Fruit fly (Drosophila melanogaster) whole organism, embryonic: ENCODE results near the gene fmt.
A peak's percentile ranks its signal among the peaks of the same experiment; 100 is the strongest.

Experiments
- BtbVII ChIP-seq: fragments of 200-800 bp; sonication (Bioruptor generic); optimal IDR thresholded peaks from 3 replicates; lab custom pipeline; 2017; ENCODE audit warnings: missing biosample characterization, mild to moderate bottlenecking, missing genetic modification characterization
- C15 ChIP-seq: fragments of 200-800 bp; sonication (Bioruptor generic); IDR thresholded peaks from 3 replicates; pipeline ENCODE4 v1.3.6; 2022; ENCODE audit warnings: missing biosample characterization, missing genetic modification characterization
- CG11504 ChIP-seq: fragments of 200-800 bp; sonication (Bioruptor generic); optimal IDR thresholded peaks from 3 replicates; lab custom pipeline; 2019; ENCODE audit warnings: missing biosample characterization, mild to moderate bottlenecking, missing genetic modification characterization, moderate library complexity
- CG11560 ChIP-seq: fragments of 200-800 bp; sonication (Bioruptor generic); IDR thresholded peaks from 3 replicates; pipeline ENCODE4 v1.3.6; 2022; ENCODE audit warnings: missing biosample characterization, missing genetic modification characterization
- CG13296 ChIP-seq: fragments of 200-800 bp; sonication (Bioruptor generic); optimal IDR thresholded peaks from 3 replicates; lab custom pipeline; 2018; ENCODE audit warnings: missing biosample characterization, mild to moderate bottlenecking, missing genetic modification characterization
- CG13894 ChIP-seq: fragments of 200-800 bp; sonication (Bioruptor generic); optimal IDR thresholded peaks from 3 replicates; lab custom pipeline; 2018; ENCODE audit warnings: missing biosample characterization, mild to moderate bottlenecking, missing genetic modification characterization, moderate library complexity
- CG15514 ChIP-seq: fragments of 200-800 bp; sonication (Bioruptor generic); optimal IDR thresholded peaks from 3 replicates; lab custom pipeline; 2017; ENCODE audit warnings: missing biosample characterization, missing genetic modification characterization, mild to moderate bottlenecking, moderate library complexity, missing genetic modification reagents
- CG2199 ChIP-seq: fragments of 200-800 bp; sonication (Bioruptor generic); IDR thresholded peaks from 3 replicates; pipeline ENCODE4 v1.3.6; 2022; ENCODE audit warnings: missing biosample characterization, missing genetic modification characterization
- CG3281 ChIP-seq: fragments of 200-800 bp; sonication (Bioruptor generic); optimal IDR thresholded peaks from 3 replicates; lab custom pipeline; 2017; ENCODE audit warnings: missing biosample characterization, mild to moderate bottlenecking, missing genetic modification characterization
- CG4617 ChIP-seq: fragments of 200-800 bp; sonication (Bioruptor generic); optimal IDR thresholded peaks from 3 replicates; lab custom pipeline; 2016; ENCODE audit warnings: missing biosample characterization, missing genetic modification characterization, borderline replicate concordance
- CG6254 ChIP-seq: fragments of 200-800 bp; sonication (Bioruptor generic); optimal IDR thresholded peaks from 3 replicates; lab custom pipeline; 2017; ENCODE audit warnings: mild to moderate bottlenecking, missing biosample characterization, missing genetic modification reagents, missing genetic modification characterization
- CG7372 ChIP-seq: fragments of 200-800 bp; sonication (Bioruptor generic); IDR thresholded peaks from 2 replicates; pipeline ENCODE4 v1.3.6; 2022; ENCODE audit warnings: missing biosample characterization, missing genetic modification characterization
- CG7786 ChIP-seq: fragments of 200-800 bp; sonication (Bioruptor generic); optimal IDR thresholded peaks from 2 replicates; lab custom pipeline; 2016; ENCODE audit warnings: missing biosample characterization, missing genetic modification characterization
- CG7839 ChIP-seq: fragments of 200-800 bp; sonication (Bioruptor generic); optimal IDR thresholded peaks from 3 replicates; lab custom pipeline; 2018; ENCODE audit warnings: missing biosample characterization, mild to moderate bottlenecking, missing genetic modification characterization, moderate library complexity
- CTCF ChIP-seq: fragments of 200-800 bp; sonication (Bioruptor generic); optimal IDR thresholded peaks from 2 replicates; lab custom pipeline; 2017; ENCODE audit warnings: missing biosample characterization, mild to moderate bottlenecking, missing genetic modification characterization, moderate library complexity
- Chrac-16 ChIP-seq: fragments of 200-800 bp; sonication (Bioruptor generic); optimal IDR thresholded peaks from 3 replicates; lab custom pipeline; 2016; ENCODE audit warnings: missing biosample characterization, missing genetic modification characterization
- D19A ChIP-seq: fragments of 200-800 bp; optimal IDR thresholded peaks from 3 replicates; lab custom pipeline; 2019; ENCODE audit warnings: missing biosample characterization, mild to moderate bottlenecking, missing genetic modification characterization, moderate library complexity
- Dbx ChIP-seq: fragments of 200-800 bp; sonication (Bioruptor generic); IDR thresholded peaks from 3 replicates; pipeline ENCODE4 v1.3.6; 2022; ENCODE audit warnings: missing biosample characterization, missing genetic modification characterization
- HLH54F ChIP-seq: fragments of 200-800 bp; sonication (Bioruptor generic); optimal IDR thresholded peaks from 3 replicates; lab custom pipeline; 2016; ENCODE audit warnings: missing biosample characterization, missing genetic modification characterization
- HmgD ChIP-seq: fragments of 200-800 bp; sonication (Bioruptor generic); optimal IDR thresholded peaks from 3 replicates; lab custom pipeline; 2016; ENCODE audit warnings: missing biosample characterization, missing genetic modification characterization
- MTF-1 ChIP-seq: fragments of 200-800 bp; sonication (Bioruptor generic); optimal IDR thresholded peaks from 2 replicates; lab custom pipeline; 2018; ENCODE audit warnings: missing biosample characterization, mild to moderate bottlenecking, missing genetic modification characterization, borderline replicate concordance
- Mes4 ChIP-seq: fragments of 200-800 bp; sonication (Bioruptor generic); optimal IDR thresholded peaks from 2 replicates; lab custom pipeline; 2016; ENCODE audit warnings: missing biosample characterization, missing genetic modification characterization
- Mrtf ChIP-seq: fragments of 200-800 bp; sonication (Bioruptor generic); IDR thresholded peaks from 3 replicates; pipeline ENCODE4 v1.3.6; 2022; ENCODE audit warnings: missing biosample characterization, missing genetic modification characterization
- NC2β ChIP-seq: fragments of 200-800 bp; sonication (Bioruptor generic); optimal IDR thresholded peaks from 2 replicates; lab custom pipeline; 2016; ENCODE audit warnings: missing biosample characterization, missing genetic modification characterization
- Rfx ChIP-seq: fragments of 200-800 bp; sonication (Bioruptor generic); IDR thresholded peaks from 2 replicates; pipeline ENCODE4 v1.3.6; 2022; ENCODE audit warnings: missing biosample characterization, missing genetic modification characterization
- abd-A ChIP-seq: fragments of 200-800 bp; sonication (Bioruptor generic); optimal IDR thresholded peaks from 3 replicates; lab custom pipeline; 2019; ENCODE audit warnings: missing biosample characterization, mild to moderate bottlenecking, missing genetic modification characterization, moderate library complexity
- amos ChIP-seq: fragments of 200-800 bp; sonication (Bioruptor generic); IDR thresholded peaks from 2 replicates; pipeline ENCODE4 v1.3.6; 2022; ENCODE audit warnings: missing biosample characterization, missing genetic modification characterization; ENCODE audit not compliant: partially characterized antibody
- ato ChIP-seq: fragments of 200-800 bp; sonication (Bioruptor generic); IDR thresholded peaks from 2 replicates; pipeline ENCODE4 v1.3.6; 2022; ENCODE audit warnings: missing biosample characterization, missing genetic modification characterization; ENCODE audit not compliant: partially characterized antibody
- chinmo ChIP-seq: fragments of 200-800 bp; sonication (Bioruptor generic); IDR thresholded peaks from 4 replicates; pipeline ENCODE4 v1.3.6; 2022; ENCODE audit warnings: missing biosample characterization, missing genetic modification characterization; ENCODE audit not compliant: partially characterized antibody
- chm ChIP-seq: fragments of 200-800 bp; sonication (Bioruptor generic); IDR thresholded peaks from 2 replicates; pipeline ENCODE4 v1.3.6; 2022; ENCODE audit warnings: missing biosample characterization, missing genetic modification characterization
- exex ChIP-seq: fragments of 200-800 bp; sonication (Bioruptor generic); optimal IDR thresholded peaks from 4 replicates; lab custom pipeline; 2018; ENCODE audit warnings: missing biosample characterization, mild to moderate bottlenecking, missing genetic modification characterization, moderate library complexity
- fd102C ChIP-seq: fragments of 200-800 bp; sonication (Bioruptor generic); optimal IDR thresholded peaks from 2 replicates; lab custom pipeline; 2018; ENCODE audit warnings: missing biosample characterization, mild to moderate bottlenecking, missing genetic modification characterization, moderate library complexity
- fd64A ChIP-seq: fragments of 200-800 bp; sonication (Bioruptor generic); optimal IDR thresholded peaks from 3 replicates; lab custom pipeline; 2018; ENCODE audit warnings: missing biosample characterization, mild to moderate bottlenecking, missing genetic modification characterization
- hbn ChIP-seq: fragments of 200-800 bp; sonication (Bioruptor generic); IDR thresholded peaks from 2 replicates; pipeline ENCODE4 v1.3.6; 2022; ENCODE audit warnings: missing biosample characterization, missing genetic modification characterization; ENCODE audit not compliant: partially characterized antibody
- odd ChIP-seq: fragments of 200-800 bp; sonication (Bioruptor generic); optimal IDR thresholded peaks from 2 replicates; lab custom pipeline; 2017; ENCODE audit warnings: missing biosample characterization, mild to moderate bottlenecking, missing genetic modification characterization
- pita ChIP-seq: fragments of 200-800 bp; sonication (Bioruptor generic); optimal IDR thresholded peaks from 2 replicates; lab custom pipeline; 2017; ENCODE audit warnings: missing biosample characterization, mild to moderate bottlenecking, missing genetic modification characterization
- sd ChIP-seq: fragments of 200-800 bp; sonication (Bioruptor generic); optimal IDR thresholded peaks from 3 replicates; lab custom pipeline; 2018; ENCODE audit warnings: missing biosample characterization, mild to moderate bottlenecking, missing genetic modification characterization, moderate library complexity
- slp2 ChIP-seq: fragments of 200-800 bp; sonication (Bioruptor generic); optimal IDR thresholded peaks from 2 replicates; lab custom pipeline; 2016; ENCODE audit warnings: missing biosample characterization, missing genetic modification characterization
- usp ChIP-seq: fragments of >200 bp; optimal IDR thresholded peaks from 2 replicates; lab custom pipeline; 2017; ENCODE audit warnings: missing biosample characterization, missing genetic modification characterization
- vvl ChIP-seq: fragments of 200-800 bp; sonication (Bioruptor generic); IDR thresholded peaks from 2 replicates; pipeline ENCODE4 v1.3.6; 2022; ENCODE audit warnings: missing biosample characterization, missing genetic modification characterization
- zfh1 ChIP-seq: fragments of 200-800 bp; sonication (Bioruptor generic); IDR thresholded peaks from 3 replicates; pipeline ENCODE4 v1.3.6; 2022; ENCODE audit warnings: missing biosample characterization, missing genetic modification characterization

fmt gene

dm6 chr3L:6138586-6138985, 35.1 kb downstream of the fmt start (continued):
- TF ChIP-seq vvl: peak; percentile 76

DNA sequence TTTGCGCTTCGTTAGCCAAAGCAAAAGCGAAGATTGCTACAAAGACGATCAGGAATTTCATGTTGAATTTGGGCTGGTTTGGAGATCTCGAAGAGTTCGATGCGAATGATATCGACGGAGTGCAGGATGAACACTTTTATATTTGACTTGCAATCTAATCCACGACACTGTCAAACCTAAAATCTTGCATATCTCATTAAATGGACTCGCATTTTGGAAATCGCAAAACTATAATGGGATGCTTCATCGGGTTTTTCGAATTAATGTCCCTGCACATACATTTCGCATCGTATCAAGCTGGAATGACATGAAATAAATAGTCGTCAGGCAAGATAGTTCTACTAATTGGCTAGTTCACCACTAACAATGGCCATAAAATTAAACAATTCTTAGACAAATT, 35.7 kb downstream of the fmt start, which contains the start of gene Lcp65Ae:
TSS of gene Lcp65Ae (minus strand) at position 101 of the 400 bp plus-strand sequence.
- no peak for TF ChIP-seq CG11560

DNA sequence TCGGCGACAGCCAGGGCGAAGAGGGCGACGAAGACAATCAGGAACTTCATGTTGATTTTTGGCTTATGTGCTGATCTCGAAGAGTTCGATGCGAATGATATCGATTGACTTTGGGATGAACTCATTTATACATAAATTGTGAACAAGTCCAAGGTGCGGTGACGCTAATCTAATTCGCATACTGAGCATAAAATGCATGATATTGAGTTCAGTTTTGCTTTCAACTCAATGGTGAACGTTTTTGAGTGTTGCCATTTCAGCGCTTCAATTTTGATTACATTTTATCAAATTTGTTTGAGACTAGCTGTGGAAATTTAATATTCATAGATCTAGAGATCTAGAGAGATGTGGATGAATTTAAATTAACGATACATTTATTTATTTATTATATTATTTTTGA, 37.0 kb downstream of the fmt start, which contains the start of gene Lcp65Af:
TSS of gene Lcp65Af (minus strand) at position 101 of the 400 bp plus-strand sequence.
- TF ChIP-seq CG3281 (no peak), slp2 (no peak), D19A (no peak), fd102C (GFP tag; lab: Kevin White, UChicago) (no peak), CG7372 (no peak), exex (tag; lab: Kevin White, UChicago) (no peak), CG6254 (GFP tag; lab: Kevin White, UChicago) (no peak), Mes4 (GFP tag; lab: Kevin White, UChicago) (no peak), chm (no peak)

DNA sequence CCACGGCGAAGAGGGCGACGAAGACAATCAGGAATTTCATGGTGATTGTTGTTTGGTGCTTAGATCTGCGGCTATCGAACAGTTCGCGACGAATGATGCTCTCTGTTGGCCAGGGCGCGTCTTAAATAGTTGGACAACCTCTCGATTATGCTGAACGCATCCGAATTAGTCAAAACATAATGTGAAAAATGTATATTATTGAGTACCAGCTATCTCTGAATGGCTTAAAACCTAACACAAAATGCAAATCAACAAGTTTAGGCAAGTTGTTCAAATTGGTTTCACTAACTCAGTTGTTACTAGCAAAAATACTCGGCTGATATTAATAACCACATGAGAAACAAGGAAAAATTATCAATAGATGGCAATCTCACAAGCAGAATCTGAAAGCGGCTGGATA, 38.5 kb downstream of the fmt start, which contains the start of gene Lcp65Ag1:
TSS of gene Lcp65Ag1 (minus strand) at position 101 of the 400 bp plus-strand sequence.
- TF ChIP-seq CG2199: no peak
- TF ChIP-seq HmgD (GFP tag; lab: Kevin White, UChicago): no peak
- TF ChIP-seq CG7786: no peak
- no peak for TF ChIP-seq CG4617 (GFP tag; lab: Kevin White, UChicago)
- no peak for TF ChIP-seq Mrtf (GFP tag; lab: Robert Waterston, UW)
- TF ChIP-seq, all 482 proteins: peak for 0

DNA sequence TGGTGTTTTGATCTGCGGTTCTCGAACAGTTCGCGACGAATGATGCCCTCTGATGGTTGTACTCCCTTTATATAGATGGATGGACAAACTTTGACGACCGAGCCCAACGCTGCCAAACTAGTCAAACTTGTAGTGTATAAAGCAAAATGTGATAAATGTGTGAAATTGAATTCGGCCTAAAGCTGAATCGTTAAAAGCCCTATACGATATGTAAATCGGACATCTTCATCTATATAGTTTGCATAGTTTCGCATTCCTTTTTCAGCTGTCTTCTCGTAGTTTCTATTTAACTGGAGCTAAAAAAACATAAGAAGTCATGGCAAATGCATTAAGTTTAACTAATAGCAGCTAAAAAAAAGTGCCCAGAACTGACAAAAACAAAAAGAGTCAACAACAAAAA, 40.1 kb downstream of the fmt start, which contains the start of gene Lcp65Ag2:
TSS of gene Lcp65Ag2 (minus strand) at position 48 of the 400 bp plus-strand sequence.
- TF ChIP-seq CG13894 (tag; lab: Kevin White, UChicago) (peak; percentile 96), sd (tag; lab: Kevin White, UChicago) (peak; percentile 6), amos (GFP tag; lab: Robert Waterston, UW) (peak; percentile 8; the same call in 1 of the 2 replicates), chinmo (GFP tag; lab: Robert Waterston, UW) (0 out of 4 replicates have a peak, but pooled peaks have one; percentile 12), Chrac-16 (no peak), ato (GFP tag; lab: Robert Waterston, UW) (no peak), BtbVII (GFP tag; lab: Kevin White, UChicago) (no peak), odd (GFP tag; lab: Kevin White, UChicago) (no peak), fd64A (no peak), abd-A (tag; lab: Kevin White, UChicago) (peak; percentile 18)
- TF ChIP-seq, all 482 proteins: peak for 5

- TF ChIP-seq CTCF (GFP tag; lab: Kevin White, UChicago): no peak
Observed at dm6 chr3L:6132009-6132408, 41.7 kb downstream of the fmt start, which contains the start of gene Cpr65Au. Cpr65Au (minus strand) TSS chr3L:6132109.

- TF ChIP-seq MTF-1 (GFP tag; lab: Kevin White, UChicago): no peak
- peak; percentile 70 for TF ChIP-seq abd-A (tag; lab: Kevin White, UChicago)
- TF ChIP-seq CG15514 (GFP tag; lab: Kevin White, UChicago): no peak
- TF ChIP-seq CG11504 (tag; lab: Kevin White, UChicago): no peak
- no peak for TF ChIP-seq CG7839 (tag; lab: Kevin White, UChicago)
- no peak for TF ChIP-seq hbn
- no peak for TF ChIP-seq zfh1 (GFP tag; lab: Robert Waterston, UW)
- TF ChIP-seq NC2β (GFP tag; lab: Kevin White, UChicago): no peak
- no peak for TF ChIP-seq pita (GFP tag; lab: Kevin White, UChicago)
- no peak for TF ChIP-seq C15
- 0 out of 2 replicates have a peak, but pooled peaks have one; percentile 11 for TF ChIP-seq Rfx (GFP tag; lab: Robert Waterston, UW)
- TF ChIP-seq usp: no peak
- peak; percentile 56 for TF ChIP-seq CG13894 (tag; lab: Kevin White, UChicago)
- no peak for TF ChIP-seq HLH54F (GFP tag; lab: Kevin White, UChicago)
- no peak for TF ChIP-seq CG13296 (GFP tag; lab: Kevin White, UChicago)
- TF ChIP-seq Dbx: no peak
Observed at dm6 chr3L:6130944-6131343, 42.7 kb downstream of the fmt start, which contains the start of gene Lcp65Ag3. Lcp65Ag3 (minus strand) TSS chr3L:6130989.
